Worm (Caenorhabditis elegans) whole organism, midembryonic: Measurements from ENCODE around the gene cdr-6.

ENCODE experiments used
- T22C8.4 ChIP-seq: fragments of 200-800 bp; sonication (Bioruptor generic); IDR thresholded peaks from 2 replicates; pipeline ENCODE4 v1.3.6; 2022; ENCODE audit warnings: missing genetic modification characterization, missing compliant biosample characterization
- cog-1 ChIP-seq: sonication (generic microtip); optimal IDR thresholded peaks from 2 replicates; lab custom pipeline; 2016; ENCODE audit warnings: missing genetic modification characterization, missing compliant biosample characterization
- flt-1 ChIP-seq: fragments of 200-800 bp; sonication (Bioruptor generic); IDR thresholded peaks from 2 replicates; pipeline ENCODE4 v1.3.6; 2022; ENCODE audit warnings: missing genetic modification characterization, missing compliant biosample characterization
- klf-2 ChIP-seq: fragments of 200-800 bp; sonication (Bioruptor generic); conservative IDR thresholded peaks from 2 replicates; pipeline ENCODE4 v1.3.6; 2022; ENCODE audit warnings: missing genetic modification reagents, missing genetic modification characterization, missing compliant biosample characterization
- med-1 ChIP-seq: sonication (generic microtip); optimal IDR thresholded peaks from 2 replicates; lab custom pipeline; 2017; ENCODE audit warnings: missing genetic modification characterization, mild to moderate bottlenecking, missing compliant biosample characterization, antibody characterized with exemption, missing genetic modification reagents; ENCODE audit not compliant: insufficient read depth
- ref-1 ChIP-seq: fragments of 200-800 bp; sonication (Bioruptor generic); conservative IDR thresholded peaks from 2 replicates; pipeline ENCODE4 v1.3.6; 2022; ENCODE audit warnings: missing genetic modification reagents, missing genetic modification characterization, missing compliant biosample characterization
- tab-1 ChIP-seq: fragments of 200-800 bp; sonication (Bioruptor generic); IDR thresholded peaks from 2 replicates; pipeline ENCODE4 v1.3.6; 2022; ENCODE audit warnings: missing genetic modification characterization, missing compliant biosample characterization
- ztf-23 ChIP-seq: fragments of 200-800 bp; sonication (Bioruptor generic); IDR thresholded peaks from 2 replicates; pipeline ENCODE4 v1.3.6; 2022; ENCODE audit warnings: missing genetic modification reagents, missing genetic modification characterization, missing compliant biosample characterization
- ztf-29 ChIP-seq: fragments of 200-800 bp; sonication (Bioruptor generic); IDR thresholded peaks from 2 replicates; pipeline ENCODE4 v1.3.6; 2022; ENCODE audit warnings: missing genetic modification reagents, missing genetic modification characterization, missing compliant biosample characterization

DNA sequence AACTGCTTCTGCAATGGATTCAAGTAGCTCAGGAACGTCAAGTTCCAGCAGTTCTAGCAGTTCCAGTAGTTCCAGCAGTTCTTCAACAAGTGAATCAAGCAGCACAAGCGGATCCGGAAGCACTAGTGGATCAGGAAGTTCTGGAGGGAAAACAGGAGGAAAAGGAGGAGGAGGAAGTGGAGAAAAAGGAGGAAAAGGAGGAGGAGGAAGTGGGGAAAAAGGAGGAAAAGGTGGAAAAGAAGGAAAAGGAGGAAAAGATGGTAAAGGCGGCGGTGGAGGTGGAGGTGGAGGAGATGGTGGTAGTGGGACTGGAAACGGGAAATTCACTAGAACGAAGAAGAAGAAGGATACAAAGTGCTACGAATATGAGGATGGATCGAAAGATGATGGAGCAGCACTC lies 7.0 kb downstream of the cdr-6 start:
- TF ChIP-seq cog-1 (no peak), ref-1 (no peak), klf-2 (GFP tag; lab: Robert Waterston, UW) (0 out of 2 replicates have a peak, but pooled peaks have one; percentile 14), flt-1 (GFP tag; lab: Robert Waterston, UW) (no peak), T22C8.4 (GFP tag; lab: Robert Waterston, UW) (no peak), ztf-23 (no peak), ztf-29 (no peak), med-1 (GFP tag; lab: Kevin White, UChicago) (no peak), tab-1 (GFP tag; lab: Robert Waterston, UW) (no peak)
